Fruit fly (Drosophila melanogaster): ENCODE measurements around the gene Polr2H.

Gene Polr2H

dm6 chr3L:21679687-21680086, 49.0 kb upstream of the Polr2H start, which contains the start of the genes Als2 and CG11248 (continued):
- TF ChIP-seq Bdp1 (GFP tag; optimal IDR thresholded peaks at IDR 0.05) (peak; percentile 42), C15 (GFP tag; IDR thresholded peaks at IDR 0.05) (peak; percentile 49; the same call in 1 of the 3 replicates), Meics (GFP tag; optimal IDR thresholded peaks at IDR 0.05) (peak; percentile 69), CG6683 (GFP tag; optimal IDR thresholded peaks at IDR 0.05) (no peak), so (GFP tag; IDR thresholded peaks at IDR 0.05) (no peak), CG6854 (GFP tag; optimal IDR thresholded peaks at IDR 0.05) (no peak), bcd (GFP tag; optimal IDR thresholded peaks at IDR 0.05) (peak; percentile 67), CG4360 (GFP tag; IDR thresholded peaks at IDR 0.05) (no peak), Gsc (GFP tag; IDR thresholded peaks at IDR 0.05) (no peak), Atf3 (GFP tag; optimal IDR thresholded peaks at IDR 0.05) (peak; percentile 57), E2f2 (GFP tag; IDR thresholded peaks at IDR 0.05) (peak; percentile 32; the same call in 1 of the 2 replicates), phol (tag; optimal IDR thresholded peaks at IDR 0.05) (peak; percentile 90), CG1602 (GFP tag; optimal IDR thresholded peaks at IDR 0.05) (peak; percentile 81), slp2 (GFP tag; optimal IDR thresholded peaks at IDR 0.05) (peak; percentile 64), inv (GFP tag; IDR thresholded peaks at IDR 0.05; ENCODE audit: partially characterized antibody) (no peak), HmgZ (tag; optimal IDR thresholded peaks at IDR 0.05) (peak; percentile 70), CG14860 (GFP tag; IDR thresholded peaks at IDR 0.05; ENCODE audit: partially characterized antibody) (no peak), en (GFP tag; optimal IDR thresholded peaks at IDR 0.05) (peak; percentile 46), Sin3A (optimal IDR thresholded peaks at IDR 0.05) (peak; percentile 6), CG6765 (GFP tag; optimal IDR thresholded peaks at IDR 0.05) (no peak), CG15011 (GFP tag; optimal IDR thresholded peaks at IDR 0.05) (no peak), CG11696 (GFP tag; IDR thresholded peaks at IDR 0.05) (no peak), zen (tag; optimal IDR thresholded peaks at IDR 0.05) (peak; percentile 78), ftz-f1 (GFP tag; optimal IDR thresholded peaks at IDR 0.05) (no peak), sima (GFP tag; optimal IDR thresholded peaks at IDR 0.05) (no peak), NFAT (GFP tag; IDR thresholded peaks at IDR 0.05) (peak; percentile 50), sr (GFP tag; IDR thresholded peaks at IDR 0.05) (no peak), bigmax (GFP tag; optimal IDR thresholded peaks at IDR 0.05) (no peak), CG12942 (GFP tag; optimal IDR thresholded peaks at IDR 0.05) (peak; percentile 62), CG6813 (GFP tag; optimal IDR thresholded peaks at IDR 0.05) (no peak), CG1603 (tag; optimal IDR thresholded peaks at IDR 0.05) (no peak), Ssrp (tag; optimal IDR thresholded peaks at IDR 0.05) (peak; percentile 80), luna (GFP tag; optimal IDR thresholded peaks at IDR 0.05) (peak; percentile 47), ERR (GFP tag; optimal IDR thresholded peaks at IDR 0.05) (peak; percentile 18), prd (optimal IDR thresholded peaks at IDR 0.05) (no peak), prd (GFP tag; IDR thresholded peaks at IDR 0.05) (peak; percentile 84), zen2 (GFP tag; IDR thresholded peaks at IDR 0.05; ENCODE audit: partially characterized antibody) (no peak), Taf1 (GFP tag; IDR thresholded peaks at IDR 0.05) (peak; percentile 11; the same call in 1 of the 2 replicates), CG18764 (GFP tag; optimal IDR thresholded peaks at IDR 0.05) (peak; percentile 50), cato (GFP tag; optimal IDR thresholded peaks at IDR 0.05; ENCODE audit: borderline replicate concordance) (peak; percentile 37), CG14441 (GFP tag; IDR thresholded peaks at IDR 0.05) (peak; percentile 72), CG1647 (GFP tag; optimal IDR thresholded peaks at IDR 0.05) (peak; percentile 38), CG14710 (tag; optimal IDR thresholded peaks at IDR 0.05) (peak; percentile 88), CG7271 (tag; optimal IDR thresholded peaks at IDR 0.05) (peak; percentile 43), pita (GFP tag; optimal IDR thresholded peaks at IDR 0.05) (no peak), CG31224 (GFP tag; IDR thresholded peaks at IDR 0.05) (peak; percentile 34; the same call in 1 of the 2 replicates), CG1233 (GFP tag; optimal IDR thresholded peaks at IDR 0.05) (peak; percentile 52), Drgx (GFP tag; IDR thresholded peaks at IDR 0.05) (no peak), Hr78 (GFP tag; optimal IDR thresholded peaks at IDR 0.05) (no peak), CG11560 (tag; IDR thresholded peaks at IDR 0.05) (0 out of 3 replicates have a peak, but pooled peaks have one; percentile 25), lab (GFP tag; optimal IDR thresholded peaks at IDR 0.05) (no peak)

Data from whole organism, embryonic.